Fruit fly (Drosophila melanogaster) Kc167 (cell line): ENCODE data around the gene CG14982.

ENCODE experiments used
- Myc ChIP-seq: fragments of >200 bp; optimal IDR thresholded peaks from 2 replicates; lab custom pipeline; 2017; ENCODE audit warnings: missing external identifiers
- Sin3A ChIP-seq: fragments of >200 bp; optimal IDR thresholded peaks from 2 replicates; lab custom pipeline; 2018; ENCODE audit warnings: missing external identifiers
- h ChIP-seq: fragments of >200 bp; optimal IDR thresholded peaks from 3 replicates; lab custom pipeline; 2018; ENCODE audit warnings: missing external identifiers
- insv ChIP-seq: fragments of >200 bp; optimal IDR thresholded peaks from 3 replicates; lab custom pipeline; 2018; ENCODE audit warnings: missing external identifiers
- psq ChIP-seq: fragments of >200 bp; optimal IDR thresholded peaks from 2 replicates; lab custom pipeline; 2017; ENCODE audit warnings: missing external identifiers
- ttk ChIP-seq: sonication (Bioruptor generic); optimal IDR thresholded peaks from 2 replicates; lab custom pipeline; 2017; ENCODE audit warnings: missing external identifiers

- TF ChIP-seq h (lab: Kevin White, UChicago): no peak
- no peak for TF ChIP-seq psq (lab: Kevin White, UChicago)
- no peak for TF ChIP-seq ttk (lab: Kevin White, UChicago)
- TF ChIP-seq Sin3A (lab: Kevin White, UChicago): no peak
- TF ChIP-seq insv: no peak
- no peak for TF ChIP-seq Myc (lab: Kevin White, UChicago)
These were observed 43.5 kb upstream of the CG14982 start, which contains the start of gene Ccz1 for dm6 chr3L:3898978-3899377.
